Worm (Caenorhabditis elegans) whole organism, young adult: ENCODE measurements around the gene acr-17.
A peak's percentile ranks its signal among the peaks of the same experiment; 100 is the strongest.
"Not testable (repeated sequence)": the region's sequence is repeated elsewhere in the genome, so short reads cannot be mapped to it uniquely, and the experiment has no call there.

Experiments used
- C06A6.2 ChIP-seq: fragments of 200-800 bp; sonication (Bioruptor generic); conservative IDR thresholded peaks from 2 replicates; pipeline ENCODE4 v1.3.6; 2022; ENCODE audit warnings: missing genetic modification characterization, missing compliant biosample characterization
- F37B4.10 ChIP-seq: fragments of 200-800 bp; sonication (Bioruptor generic); IDR thresholded peaks from 2 replicates; pipeline ENCODE4 v1.3.6; 2022; ENCODE audit warnings: missing genetic modification characterization, missing compliant biosample characterization
- F39B2.1 ChIP-seq: fragments of 200-800 bp; sonication (Bioruptor generic); IDR thresholded peaks from 2 replicates; pipeline ENCODE4 v1.3.6; 2022; ENCODE audit warnings: missing genetic modification reagents, missing genetic modification characterization, missing compliant biosample characterization
- F55B11.4 ChIP-seq: sonication (generic microtip); optimal IDR thresholded peaks from 2 replicates; lab custom pipeline; 2016; ENCODE audit warnings: missing compliant biosample characterization, missing genetic modification characterization, borderline replicate concordance; ENCODE audit not compliant: insufficient read depth
- F57C9.4 ChIP-seq: sonication (generic microtip); optimal IDR thresholded peaks from 2 replicates; lab custom pipeline; 2017; ENCODE audit warnings: mild to moderate bottlenecking, missing genetic modification characterization, missing compliant biosample characterization
- Y53F4B.3 ChIP-seq: fragments of 200-800 bp; sonication (Bioruptor generic); IDR thresholded peaks from 2 replicates; pipeline ENCODE4 v1.3.6; 2022; ENCODE audit warnings: missing genetic modification reagents, missing genetic modification characterization, missing compliant biosample characterization
- Y56A3A.18 ChIP-seq: fragments of 200-800 bp; sonication (Bioruptor generic); IDR thresholded peaks from 2 replicates; pipeline ENCODE4 v1.3.6; 2022; ENCODE audit warnings: missing genetic modification reagents, missing genetic modification characterization, missing compliant biosample characterization
- Y67H2A.10 ChIP-seq: fragments of 200-800 bp; sonication (Bioruptor generic); conservative IDR thresholded peaks from 2 replicates; pipeline ENCODE4 v1.3.6; 2022; ENCODE audit warnings: missing genetic modification reagents, missing genetic modification characterization, missing compliant biosample characterization
- ama-1 ChIP-seq, 3 experiments: fragments of 150-350 bp in 1 of 3; sonication (generic microtip) in 2 of 3; optimal IDR thresholded peaks; 2 replicates each; lab custom pipeline; 2014 to 2018; ENCODE audit warnings: missing biosample characterization in 2 of 3, missing genetic modification characterization in 2 of 3, missing genetic modification reagents in 2 of 3
- atf-7 ChIP-seq: sonication (generic microtip); optimal IDR thresholded peaks from 2 replicates; lab custom pipeline; 2017; ENCODE audit warnings: mild to moderate bottlenecking, missing genetic modification characterization, missing compliant biosample characterization
- athp-1 ChIP-seq: sonication (generic microtip); optimal IDR thresholded peaks from 2 replicates; lab custom pipeline; 2017; ENCODE audit warnings: mild to moderate bottlenecking, missing genetic modification characterization, missing compliant biosample characterization
- attf-5 ChIP-seq: fragments of 200-800 bp; sonication (Bioruptor generic); optimal IDR thresholded peaks from 2 replicates; lab custom pipeline; 2018; ENCODE audit warnings: mild to moderate bottlenecking, missing genetic modification characterization, missing compliant biosample characterization
- cebp-1 ChIP-seq, 2 experiments: fragments of 200-800 bp in 1 of 2; sonication (Bioruptor generic) in 1 of 2; sonication (generic microtip) in 1 of 2; IDR thresholded peaks in 1 of 2; optimal IDR thresholded peaks in 1 of 2; 2 replicates each; pipeline versions ENCODE4 v1.3.6 to Lab custom; 2017 to 2022; ENCODE audit warnings: missing compliant biosample characterization in 2 of 2, missing genetic modification characterization in 2 of 2, mild to moderate bottlenecking in 1 of 2, missing genetic modification reagents in 1 of 2, moderate library complexity in 1 of 2
- ceh-27 ChIP-seq: fragments of 200-800 bp; sonication (Bioruptor generic); optimal IDR thresholded peaks from 2 replicates; lab custom pipeline; 2018; ENCODE audit warnings: mild to moderate bottlenecking, missing genetic modification characterization, moderate library complexity, missing compliant biosample characterization
- ceh-79 ChIP-seq: sonication (generic microtip); optimal IDR thresholded peaks from 2 replicates; lab custom pipeline; 2017; ENCODE audit warnings: mild to moderate bottlenecking, missing genetic modification characterization, missing compliant biosample characterization
- die-1 ChIP-seq: sonication (generic microtip); optimal IDR thresholded peaks from 2 replicates; lab custom pipeline; 2016; ENCODE audit warnings: missing genotype, mild to moderate bottlenecking, missing genetic modification characterization, missing compliant biosample characterization
- dpl-1 ChIP-seq: fragments of 150-350 bp; optimal IDR thresholded peaks from 2 replicates; lab custom pipeline; 2014; ENCODE audit warnings: missing biosample characterization, missing genetic modification reagents, missing genetic modification characterization
- egl-44 ChIP-seq: fragments of 200-800 bp; sonication (Bioruptor generic); IDR thresholded peaks from 2 replicates; pipeline ENCODE4 v1.3.6; 2022; ENCODE audit warnings: missing genetic modification reagents, missing genetic modification characterization, missing compliant biosample characterization
- ekl-4 ChIP-seq: fragments of 200-800 bp; sonication (Bioruptor generic); IDR thresholded peaks from 2 replicates; pipeline ENCODE4 v1.3.6; 2022; ENCODE audit warnings: missing genetic modification reagents, missing genetic modification characterization, missing compliant biosample characterization
- fkh-3 ChIP-seq: sonication (generic microtip); optimal IDR thresholded peaks from 2 replicates; lab custom pipeline; 2016; ENCODE audit warnings: mild to moderate bottlenecking, missing genetic modification characterization, missing compliant biosample characterization
- him-1 ChIP-seq: sonication (generic microtip); optimal IDR thresholded peaks from 2 replicates; lab custom pipeline; 2016; ENCODE audit warnings: missing genotype, missing genetic modification reagents, missing genetic modification characterization, missing compliant biosample characterization
- hmg-1.2 ChIP-seq: fragments of 200-800 bp; sonication (Bioruptor generic); IDR thresholded peaks from 2 replicates; pipeline ENCODE4 v1.3.6; 2022; ENCODE audit warnings: missing genetic modification reagents, missing genetic modification characterization, missing compliant biosample characterization
- let-526 ChIP-seq: fragments of 200-800 bp; sonication (Bioruptor generic); IDR thresholded peaks from 2 replicates; pipeline ENCODE4 v1.3.6; 2022; ENCODE audit warnings: missing genetic modification reagents, missing genetic modification characterization, missing compliant biosample characterization
- lin-26 ChIP-seq: fragments of 200-800 bp; sonication (Bioruptor generic); IDR thresholded peaks from 2 replicates; pipeline ENCODE4 v1.3.6; 2022; ENCODE audit warnings: missing genetic modification reagents, missing genetic modification characterization, missing compliant biosample characterization
- lir-1 ChIP-seq: fragments of 200-800 bp; sonication (Bioruptor generic); conservative IDR thresholded peaks from 2 replicates; pipeline ENCODE4 v1.3.6; 2022; ENCODE audit warnings: missing genetic modification reagents, missing genetic modification characterization, missing compliant biosample characterization
- lsy-27 ChIP-seq: sonication (generic microtip); optimal IDR thresholded peaks from 2 replicates; lab custom pipeline; 2017; ENCODE audit warnings: missing genetic modification characterization, mild to moderate bottlenecking, missing compliant biosample characterization, antibody characterized with exemption, missing genotype, borderline replicate concordance; ENCODE audit not compliant: insufficient read depth
- madf-10 ChIP-seq: sonication (generic microtip); optimal IDR thresholded peaks from 2 replicates; lab custom pipeline; 2016; ENCODE audit warnings: mild to moderate bottlenecking, missing genetic modification characterization, missing compliant biosample characterization
- madf-6 ChIP-seq: fragments of 200-800 bp; sonication (Bioruptor generic); IDR thresholded peaks from 2 replicates; pipeline ENCODE4 v1.3.6; 2022; ENCODE audit warnings: missing genetic modification reagents, missing genetic modification characterization, missing compliant biosample characterization
- nhr-27 ChIP-seq: fragments of 200-800 bp; sonication (Bioruptor generic); optimal IDR thresholded peaks from 2 replicates; lab custom pipeline; 2018; ENCODE audit warnings: mild to moderate bottlenecking, missing genetic modification characterization, moderate library complexity, missing compliant biosample characterization
- nhr-80 ChIP-seq: sonication (generic microtip); optimal IDR thresholded peaks from 2 replicates; lab custom pipeline; 2016; ENCODE audit warnings: missing genetic modification characterization, missing compliant biosample characterization
- nhr-90 ChIP-seq: sonication (generic microtip); optimal IDR thresholded peaks from 2 replicates; lab custom pipeline; 2016; ENCODE audit warnings: missing genotype, mild to moderate bottlenecking, missing genetic modification characterization, missing compliant biosample characterization
- rcor-1 ChIP-seq: fragments of 200-800 bp; sonication (Bioruptor generic); IDR thresholded peaks from 2 replicates; pipeline ENCODE4 v1.3.6; 2022; ENCODE audit warnings: missing genetic modification reagents, missing genetic modification characterization, missing compliant biosample characterization
- snpc-1.1 ChIP-seq: sonication (generic microtip); optimal IDR thresholded peaks from 2 replicates; lab custom pipeline; 2017; ENCODE audit warnings: missing genetic modification characterization, mild to moderate bottlenecking, missing compliant biosample characterization, antibody characterized with exemption, moderate library complexity, missing genotype, missing genetic modification reagents; ENCODE audit not compliant: insufficient read depth
- snpc-3.4 ChIP-seq: sonication (generic microtip); optimal IDR thresholded peaks from 2 replicates; lab custom pipeline; 2017; ENCODE audit warnings: missing genetic modification characterization, mild to moderate bottlenecking, missing compliant biosample characterization, antibody characterized with exemption, moderate library complexity, missing genotype, missing genetic modification reagents
- tbx-9 ChIP-seq: sonication (generic microtip); optimal IDR thresholded peaks from 2 replicates; lab custom pipeline; 2016; ENCODE audit warnings: borderline replicate concordance, missing genetic modification characterization, inconsistent platforms, missing compliant biosample characterization
- xnd-1 ChIP-seq: sonication (generic microtip); optimal IDR thresholded peaks from 2 replicates; lab custom pipeline; 2016; ENCODE audit warnings: missing genotype, missing genetic modification reagents, missing genetic modification characterization, missing compliant biosample characterization
- ztf-22 ChIP-seq: fragments of 200-800 bp; sonication (Bioruptor generic); optimal IDR thresholded peaks from 2 replicates; lab custom pipeline; 2018; ENCODE audit warnings: mild to moderate bottlenecking, missing genetic modification characterization, moderate library complexity, missing compliant biosample characterization
- ztf-3 ChIP-seq: fragments of 200-800 bp; sonication (Bioruptor generic); optimal IDR thresholded peaks from 2 replicates; lab custom pipeline; 2018; ENCODE audit warnings: mild to moderate bottlenecking, missing genetic modification characterization, missing compliant biosample characterization
- ztf-6 ChIP-seq: fragments of 200-800 bp; sonication (Bioruptor generic); IDR thresholded peaks from 2 replicates; pipeline ENCODE4 v1.3.6; 2022; ENCODE audit warnings: missing genetic modification reagents, missing genetic modification characterization, missing compliant biosample characterization

acr-17 gene

ce11 chrV:2608352-2608751 is at the start of gene acr-17:
acr-17 (plus strand) TSS chrV:2608652.
- no peak for TF ChIP-seq die-1
- TF ChIP-seq ceh-27 = no peak
- TF ChIP-seq F57C9.4 (tag; lab: Kevin White, UChicago) = no peak
- no peak for TF ChIP-seq tbx-9 (tag; lab: Kevin White, UChicago)
- no peak for TF ChIP-seq lir-1 (GFP tag; lab: Robert Waterston, UW)

ce11 chrV:2561390-2561789 is 47.1 kb upstream of the acr-17 start, which contains the start of gene gst-10:
gst-10 (plus strand) TSS chrV:2561690.
- not testable (repeated sequence) for TF ChIP-seq dpl-1 (GFP tag; lab: Kevin White, UChicago); F55B11.4 (tag; lab: Kevin White, UChicago); attf-5 (GFP tag; lab: Kevin White, UChicago)

DNA sequence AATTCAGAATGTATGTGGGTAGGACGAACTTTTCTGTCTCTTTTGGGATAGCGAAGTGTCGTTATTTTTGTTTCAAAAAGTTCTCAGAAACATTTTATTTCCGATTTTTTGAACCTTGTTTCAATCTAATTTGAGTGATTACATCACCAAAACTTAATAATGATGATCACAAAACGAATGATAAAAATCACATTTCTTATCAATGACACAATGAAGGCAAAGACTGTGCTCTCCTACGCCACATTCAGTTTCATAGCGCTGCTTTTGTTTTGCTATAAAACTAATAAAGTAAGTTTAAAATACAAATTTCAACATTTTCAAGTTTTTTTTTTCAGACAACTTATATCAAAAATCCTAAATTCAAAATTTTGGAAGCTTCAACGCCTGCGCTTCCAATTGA is 42.9 kb upstream of the acr-17 start, which contains the start of gene Y45G12C.1:
Gene Y45G12C.1 (plus strand): TSS at position 159 of the 400 bp plus-strand sequence.
- TF ChIP-seq atf-7 (no peak), nhr-80 (tag; lab: Kevin White, UChicago) (peak; percentile 60)

DNA sequence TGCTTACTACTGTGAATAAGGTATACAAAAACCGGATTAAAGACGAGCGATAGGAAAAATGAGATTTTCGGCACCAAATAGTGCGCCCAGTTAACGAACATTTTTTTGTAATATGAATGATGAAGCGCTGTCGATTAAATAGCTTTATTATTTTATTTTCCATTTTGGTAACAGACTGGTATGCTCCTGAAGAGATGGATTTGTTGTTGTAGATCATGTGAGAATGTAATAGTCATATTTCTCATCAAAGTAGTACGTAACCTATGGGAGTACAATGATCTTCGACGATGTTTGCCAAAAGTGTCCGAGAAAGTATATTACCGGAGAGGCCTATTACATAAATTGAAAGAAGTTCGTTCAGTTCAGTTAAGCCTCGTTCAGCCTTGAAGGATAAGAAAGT is 37.8 kb upstream of the acr-17 start, which contains the start of gene srj-19:
Gene srj-19 (minus strand): TSS at position 101 of the 400 bp plus-strand sequence.
- no peak for TF ChIP-seq F55B11.4 (tag; lab: Kevin White, UChicago)
- TF ChIP-seq ekl-4 = no peak
- no peak for TF ChIP-seq C06A6.2 (GFP tag; lab: Robert Waterston, UW)
- no peak for TF ChIP-seq atf-7
- no peak for TF ChIP-seq Y56A3A.18 (GFP tag; lab: Robert Waterston, UW)
- no peak for TF ChIP-seq fkh-3 (tag; lab: Kevin White, UChicago)
- no peak for TF ChIP-seq madf-10
- no peak for TF ChIP-seq nhr-27 (tag; lab: Kevin White, UChicago)
- TF ChIP-seq let-526 (GFP tag; lab: Robert Waterston, UW) = no peak
- no peak for TF ChIP-seq ama-1 (optimal IDR thresholded peaks at IDR 0.05; lab: Kevin White, UChicago)
- TF ChIP-seq ama-1 (GFP tag; optimal IDR thresholded peaks at IDR 0.05; lab: Kevin White, UChicago) = no peak
- TF ChIP-seq Y53F4B.3 (GFP tag; lab: Robert Waterston, UW) = no peak
- TF ChIP-seq rcor-1 (GFP tag; lab: Robert Waterston, UW) = no peak

DNA sequence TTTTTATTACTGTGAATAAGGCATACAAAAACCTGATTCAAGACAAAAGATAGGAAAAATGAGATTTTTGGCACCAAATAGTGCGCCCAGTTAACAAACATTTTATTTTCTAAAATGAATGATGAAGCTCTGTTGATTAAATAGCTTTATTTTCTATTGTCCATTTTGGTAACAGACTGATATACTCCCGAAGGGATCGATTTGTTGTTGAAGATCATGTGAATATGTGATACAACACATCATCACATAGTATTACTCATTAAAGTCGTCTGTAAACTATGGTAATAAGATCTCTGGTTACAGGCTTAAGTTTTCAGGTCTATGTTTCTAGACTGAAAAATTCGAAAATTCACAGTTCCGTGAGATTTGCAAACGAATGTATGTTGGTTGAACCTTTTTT is 35.3 kb upstream of the acr-17 start, which contains the start of gene srj-20:
Gene srj-20 (minus strand): TSS at position 101 of the 400 bp plus-strand sequence.
- TF ChIP-seq rcor-1 (GFP tag; lab: Robert Waterston, UW) (no peak), Y53F4B.3 (GFP tag; lab: Robert Waterston, UW) (no peak), ztf-22 (no peak), snpc-3.4 (tag; lab: Kevin White, UChicago) (no peak), him-1 (tag; lab: Kevin White, UChicago) (no peak), F37B4.10 (GFP tag; lab: Robert Waterston, UW) (no peak), Y67H2A.10 (no peak), lin-26 (no peak), xnd-1 (tag; lab: Kevin White, UChicago) (no peak), attf-5 (GFP tag; lab: Kevin White, UChicago) (no peak), lsy-27 (tag; lab: Kevin White, UChicago) (no peak)

DNA sequence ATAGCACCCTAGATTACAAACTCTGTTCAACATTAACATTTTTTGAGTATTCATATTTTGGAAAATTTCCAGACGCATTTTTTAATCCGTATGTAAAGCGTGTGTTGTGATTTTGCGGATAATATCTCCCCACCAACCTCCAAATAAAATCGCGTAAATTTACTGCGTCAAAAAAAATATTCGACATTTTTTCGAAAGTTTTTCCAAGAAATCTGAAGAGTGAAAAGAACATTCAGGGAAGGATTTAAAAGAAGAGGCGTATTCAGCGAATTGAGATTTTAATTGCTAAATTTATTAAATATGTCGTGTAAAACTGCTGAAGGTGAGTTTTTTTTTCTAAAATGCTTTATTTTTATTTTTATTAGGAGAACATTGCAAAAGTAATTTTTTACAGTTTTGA is 34.6 kb upstream of the acr-17 start, which contains the start of gene nhr-290:
Gene nhr-290 (plus strand): TSS at position 301 of the 400 bp plus-strand sequence.
- TF ChIP-seq F39B2.1 (GFP tag; lab: Robert Waterston, UW) (no peak), hmg-1.2 (GFP tag; lab: Robert Waterston, UW) (no peak), athp-1 (no peak), ztf-3 (GFP tag; lab: Kevin White, UChicago) (no peak), snpc-1.1 (tag; lab: Kevin White, UChicago) (no peak), ztf-6 (GFP tag; lab: Robert Waterston, UW) (no peak), nhr-90 (tag; lab: Kevin White, UChicago) (no peak), egl-44 (GFP tag; lab: Robert Waterston, UW) (no peak), madf-6 (GFP tag; lab: Robert Waterston, UW) (no peak), cebp-1 (GFP tag; IDR thresholded peaks at IDR 0.05; lab: Robert Waterston, UW) (no peak), cebp-1 (tag; optimal IDR thresholded peaks at IDR 0.05; lab: Kevin White, UChicago) (no peak), ceh-79 (tag; lab: Kevin White, UChicago) (no peak), Y67H2A.10 (no peak)
